Worm (Caenorhabditis elegans): ENCODE results near the gene C42C1.12.

The C42C1.12 gene

DNA sequence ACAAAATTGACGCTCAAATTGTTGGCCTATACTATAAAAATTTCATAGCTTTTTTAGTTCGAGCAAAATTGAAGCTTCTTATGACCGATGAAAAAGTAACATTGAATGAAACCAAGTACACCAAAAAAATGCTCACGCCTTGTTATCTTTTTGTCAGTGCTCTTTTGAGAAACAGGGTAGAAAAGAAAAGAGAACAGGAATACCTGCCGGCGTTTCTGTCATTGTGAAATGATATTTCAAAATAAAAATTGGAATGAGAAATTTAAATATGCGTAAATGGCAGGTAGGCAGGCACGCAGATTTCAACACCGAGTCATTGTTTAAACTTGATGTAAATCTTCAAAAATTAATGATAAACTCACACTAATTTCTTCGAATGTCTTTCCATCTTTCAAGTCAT, 22.7 kb upstream of the C42C1.12 start:
- TF ChIP-seq dmd-6 (GFP tag; IDR thresholded peaks at IDR 0.05) (peak; percentile 41; the same call in 1 of the 2 replicates), lin-15B (tag; optimal IDR thresholded peaks at IDR 0.05) (no peak), dve-1 (tag; optimal IDR thresholded peaks at IDR 0.05; ENCODE audit: insufficient read depth) (peak; percentile 17), daf-16 (GFP tag; optimal IDR thresholded peaks at IDR 0.05) (no peak), daf-16 (tag; optimal IDR thresholded peaks at IDR 0.05) (peak; percentile 13)

DNA sequence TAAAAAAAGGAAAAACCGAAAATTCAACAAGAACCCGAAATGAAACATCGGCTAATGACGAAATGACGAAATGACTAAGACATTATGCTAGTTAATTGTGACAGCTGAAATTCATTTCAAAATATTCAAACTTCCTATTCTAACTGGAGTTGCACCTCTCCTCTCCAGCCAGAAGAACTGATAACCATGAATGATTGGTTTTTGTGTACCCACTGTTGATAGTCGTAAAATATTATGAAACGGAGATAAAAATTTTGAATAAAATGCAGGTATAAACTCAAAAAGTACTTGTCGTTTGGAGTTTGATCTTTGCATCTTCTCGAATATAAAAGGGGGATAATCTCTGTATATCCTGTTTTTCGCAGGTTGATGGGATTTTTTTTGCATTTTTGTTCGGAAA, 20.9 kb upstream of the C42C1.12 start:
- no peak for TF ChIP-seq unc-62 (GFP tag; optimal IDR thresholded peaks at IDR 0.05 in 1 of 2)
- no peak for TF ChIP-seq unc-62 (tag; optimal IDR thresholded peaks at IDR 0.05)
- peak; percentile 54 for TF ChIP-seq dve-1 (tag; optimal IDR thresholded peaks at IDR 0.05; ENCODE audit: insufficient read depth)
- TF ChIP-seq zip-11 (GFP tag; IDR thresholded peaks at IDR 0.05): no peak
- TF ChIP-seq daf-16 (GFP tag; optimal IDR thresholded peaks at IDR 0.05): no peak
- TF ChIP-seq daf-16 (tag; optimal IDR thresholded peaks at IDR 0.05): peak; percentile 48
- TF ChIP-seq ama-1 (optimal IDR thresholded peaks at IDR 0.05): no peak
- TF ChIP-seq php-3 (GFP tag; IDR thresholded peaks at IDR 0.05): peak; percentile 66
- no peak for TF ChIP-seq nhr-42 (GFP tag; IDR thresholded peaks at IDR 0.05)
- TF ChIP-seq rbr-2 (tag; optimal IDR thresholded peaks at IDR 0.05): no peak
- peak; percentile 20 for TF ChIP-seq hlh-11 (tag; optimal IDR thresholded peaks at IDR 0.05)
- TF ChIP-seq nhr-28 (tag; optimal IDR thresholded peaks at IDR 0.05): peak; percentile 76
- peak; percentile 89 for TF ChIP-seq pqm-1 (tag; optimal IDR thresholded peaks at IDR 0.05)
- TF ChIP-seq ceh-28 (tag; optimal IDR thresholded peaks at IDR 0.05): no peak
- no peak for TF ChIP-seq T20F7.1 (GFP tag; optimal IDR thresholded peaks at IDR 0.05)
- no peak for TF ChIP-seq duxl-1 (tag; optimal IDR thresholded peaks at IDR 0.05; ENCODE audit: poor library complexity)

DNA sequence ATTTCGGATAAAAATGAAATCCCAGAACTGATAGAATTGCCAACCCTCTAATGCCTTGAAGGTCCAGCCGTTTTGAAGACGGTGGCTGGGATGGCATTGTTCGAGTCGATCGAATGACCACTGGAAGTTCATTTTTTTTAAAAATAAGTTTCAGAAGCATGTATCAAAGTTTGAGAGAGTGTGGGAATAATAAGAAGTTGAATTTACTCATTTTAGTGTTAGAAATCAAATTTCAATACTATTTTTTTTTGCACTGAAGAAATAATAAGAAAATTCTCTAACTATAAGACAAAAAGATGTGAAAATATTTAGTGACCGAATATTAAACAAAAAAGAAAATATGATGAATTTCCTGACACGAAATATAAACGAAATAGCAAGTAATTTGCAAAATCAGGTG, 19.2 kb upstream of the C42C1.12 start, which contains the start of gene oac-59:
Gene oac-59 (minus strand): TSS at position 101 of the 400 bp plus-strand sequence.
- peak; percentile 4 for TF ChIP-seq aha-1 (tag)
- TF ChIP-seq arid-1 (GFP tag; conservative IDR thresholded peaks at IDR 0.05): no peak
- no peak for TF ChIP-seq lin-13 (GFP tag; optimal IDR thresholded peaks at IDR 0.05)
- no peak for TF ChIP-seq zip-2 (tag; optimal IDR thresholded peaks at IDR 0.05)

DNA sequence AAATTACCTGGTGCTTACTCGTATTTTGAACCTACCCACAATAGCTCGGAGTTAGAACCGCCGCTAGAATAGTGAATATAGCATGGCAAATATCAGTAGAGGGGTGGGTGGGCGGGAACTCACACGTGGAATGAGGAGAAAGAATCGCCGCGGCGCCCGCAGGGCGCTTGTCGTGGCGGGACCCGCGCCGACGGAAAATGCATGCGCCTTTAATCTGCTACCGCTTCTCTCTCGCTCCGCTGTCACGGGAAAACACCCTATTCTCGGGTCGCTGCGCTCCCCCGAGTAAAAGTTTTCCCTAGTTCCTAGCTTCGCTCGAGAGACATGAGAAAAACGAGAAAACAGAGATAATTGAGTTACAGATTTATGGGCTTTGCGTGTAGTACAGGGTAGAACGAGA, 12.8 kb upstream of the C42C1.12 start:
- TF ChIP-seq lin-38 (GFP tag; IDR thresholded peaks at IDR 0.05) (peak; percentile 23; the same call in 1 of the 2 replicates), egl-43 (GFP tag; IDR thresholded peaks at IDR 0.05) (peak; percentile 46; the same call in 1 of the 2 replicates), set-16 (GFP tag; IDR thresholded peaks at IDR 0.05) (peak; percentile 89)

DNA sequence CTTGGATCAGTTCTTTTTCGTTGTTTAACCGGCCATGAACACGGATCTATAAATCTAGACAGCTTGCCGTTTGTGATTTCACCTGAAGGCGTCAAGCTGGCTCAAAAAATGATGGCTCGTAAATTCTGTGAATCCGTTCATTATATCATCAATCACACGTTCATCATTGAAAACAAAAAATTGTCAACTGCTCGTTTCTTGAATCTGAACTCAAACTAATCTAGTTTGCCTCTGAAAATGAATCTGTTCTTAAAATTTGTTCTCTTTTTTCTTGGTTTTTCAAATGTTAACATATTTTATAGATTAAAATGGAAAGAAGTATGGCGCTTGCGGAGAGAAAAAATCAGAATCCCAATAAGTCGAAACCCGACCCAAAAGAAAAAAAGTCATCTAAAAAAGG, 8.7 kb upstream of the C42C1.12 start, which contains the start of gene C42C1.8:
Gene C42C1.8 (plus strand): TSS at position 301 of the 400 bp plus-strand sequence.
- TF ChIP-seq F44E2.7 (GFP tag; IDR thresholded peaks at IDR 0.05) (no peak), mdt-29 (GFP tag; IDR thresholded peaks at IDR 0.05) (no peak), dmd-9 (GFP tag; IDR thresholded peaks at IDR 0.05) (no peak), snpc-1.2 (GFP tag; IDR thresholded peaks at IDR 0.05) (no peak), hlh-30 (tag; optimal IDR thresholded peaks at IDR 0.05; ENCODE audit: insufficient read depth) (no peak), zag-1 (tag; optimal IDR thresholded peaks at IDR 0.05) (no peak), ces-1 (GFP tag; optimal IDR thresholded peaks at IDR 0.05) (no peak), F26F4.8 (GFP tag; conservative IDR thresholded peaks at IDR 0.05) (no peak), hlh-11 (tag; optimal IDR thresholded peaks at IDR 0.05) (no peak), ztf-7 (tag; optimal IDR thresholded peaks at IDR 0.05) (no peak), nhr-42 (GFP tag; IDR thresholded peaks at IDR 0.05) (no peak), php-3 (GFP tag; IDR thresholded peaks at IDR 0.05) (no peak)
